Worm (Caenorhabditis elegans): Measurements from ENCODE around the gene ZK430.5.

DNA sequence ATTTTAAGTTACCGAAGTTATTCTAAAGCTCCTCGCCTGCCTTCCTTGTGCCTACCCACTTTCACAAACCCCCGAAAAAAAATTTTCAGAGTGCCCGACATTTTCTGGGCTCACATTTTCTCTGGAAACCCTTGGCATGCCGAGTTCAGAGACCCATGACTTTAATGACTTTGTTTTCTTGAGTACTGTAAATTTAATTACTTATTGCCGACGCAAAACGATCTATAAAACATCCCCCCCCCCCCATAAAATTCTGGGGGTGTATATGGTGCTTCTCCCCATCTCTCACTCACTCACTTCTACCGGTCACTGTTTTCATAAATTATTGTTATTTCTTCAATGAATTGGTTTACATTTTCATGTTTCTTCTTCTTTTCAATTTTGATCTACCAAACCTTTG, 37.5 kb upstream of the ZK430.5 start, which contains the start of gene try-9:
- TF ChIP-seq unc-39 (tag; optimal IDR thresholded peaks at IDR 0.05) (no peak), fos-1 (tag; optimal IDR thresholded peaks at IDR 0.05) (no peak), egl-27 (tag; optimal IDR thresholded peaks at IDR 0.05) (no peak), blmp-1 (tag; optimal IDR thresholded peaks at IDR 0.05; ENCODE audit: insufficient read depth) (no peak), nhr-23 (tag; optimal IDR thresholded peaks at IDR 0.05) (no peak), snpc-4 (tag; optimal IDR thresholded peaks at IDR 0.05) (no peak), elt-1 (tag; optimal IDR thresholded peaks at IDR 0.05) (no peak), nhr-25 (tag; optimal IDR thresholded peaks at IDR 0.05) (no peak), nhr-77 (tag; optimal IDR thresholded peaks at IDR 0.05) (no peak)
